Worm (Caenorhabditis elegans) whole organism, young adult: Measurements from ENCODE around the gene F35B3.4.

Experiments
- F23B12.7 ChIP-seq: sonication (generic microtip); optimal IDR thresholded peaks from 2 replicates; lab custom pipeline; 2017; ENCODE audit warnings: missing genetic modification characterization, mild to moderate bottlenecking, missing compliant biosample characterization, antibody characterized with exemption, moderate library complexity; ENCODE audit not compliant: insufficient read depth
- efl-1 ChIP-seq: fragments of 150-350 bp; optimal IDR thresholded peaks from 2 replicates; lab custom pipeline; 2014; ENCODE audit warnings: missing biosample characterization, missing genetic modification reagents, missing genetic modification characterization
- hmg-20 ChIP-seq: fragments of 200-800 bp; sonication (Bioruptor generic); IDR thresholded peaks from 2 replicates; pipeline ENCODE4 v1.3.6; 2022; ENCODE audit warnings: missing genetic modification reagents, missing genetic modification characterization, missing compliant biosample characterization
- unc-62 ChIP-seq: fragments of 150-350 bp; optimal IDR thresholded peaks from 2 replicates; lab custom pipeline; 2014; ENCODE audit warnings: missing biosample characterization, missing genetic modification reagents, missing genetic modification characterization

DNA sequence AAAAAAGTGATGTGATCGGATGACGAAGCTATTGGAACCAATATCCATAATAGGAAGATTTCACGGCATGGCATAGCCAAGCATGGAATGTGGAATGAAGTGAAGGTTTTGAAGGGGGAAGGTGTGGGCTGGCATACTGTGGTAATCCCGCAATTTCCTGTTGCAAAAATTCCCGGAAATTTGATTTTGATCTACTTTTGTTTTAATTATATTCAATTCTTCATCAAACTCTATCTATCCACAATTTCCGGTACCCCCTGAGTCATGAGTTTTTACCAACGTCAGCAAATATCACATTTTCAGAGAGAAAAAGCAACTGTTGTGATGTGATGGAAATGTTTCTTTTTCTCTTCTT, 34.7 kb upstream of the F35B3.4 start, which contains the start of gene gcy-11:
- TF ChIP-seq hmg-20 (no peak), efl-1 (GFP tag; lab: Kevin White, UChicago) (no peak), unc-62 (GFP tag; lab: Kevin White, UChicago) (no peak), F23B12.7 (no peak)
